Fruit fly (Drosophila melanogaster) whole organism, adult: ENCODE results near the gene CG8578.
"Not testable (repeated sequence)": the region's sequence is repeated elsewhere in the genome, so short reads cannot be mapped to it uniquely, and the experiment has no call there.

Source experiments
- CG12768 ChIP-seq: fragments of 200-800 bp; sonication (Bioruptor generic); optimal IDR thresholded peaks from 2 replicates; lab custom pipeline; 2017; ENCODE audit warnings: missing biosample characterization, missing genetic modification characterization, mild to moderate bottlenecking, moderate library complexity, missing genetic modification reagents
- CG1620 ChIP-seq: fragments of 200-800 bp; sonication (Bioruptor generic); optimal IDR thresholded peaks from 2 replicates; lab custom pipeline; 2016; ENCODE audit warnings: missing biosample characterization, missing genetic modification characterization
- CG33017 ChIP-seq: fragments of 200-800 bp; sonication (Bioruptor generic); optimal IDR thresholded peaks from 2 replicates; lab custom pipeline; 2018; ENCODE audit warnings: missing biosample characterization, mild to moderate bottlenecking, missing genetic modification characterization, moderate library complexity
- CG7045 ChIP-seq: fragments of 200-800 bp; sonication (Bioruptor generic); optimal IDR thresholded peaks from 2 replicates; lab custom pipeline; 2017; ENCODE audit warnings: missing biosample characterization, mild to moderate bottlenecking, missing genetic modification characterization
- CG7101 ChIP-seq: fragments of 200-800 bp; sonication (Bioruptor generic); optimal IDR thresholded peaks from 2 replicates; lab custom pipeline; 2018; ENCODE audit warnings: missing biosample characterization, mild to moderate bottlenecking, missing genetic modification characterization, moderate library complexity
- Hr96 ChIP-seq: fragments of 200-800 bp; sonication (Bioruptor generic); optimal IDR thresholded peaks from 2 replicates; lab custom pipeline; 2016; ENCODE audit warnings: missing biosample characterization, missing genetic modification characterization
- Mnt ChIP-seq: fragments of 200-800 bp; sonication (Bioruptor generic); optimal IDR thresholded peaks from 2 replicates; lab custom pipeline; 2016; ENCODE audit warnings: missing biosample characterization, mild to moderate bottlenecking, missing genetic modification characterization
- bab1 ChIP-seq: fragments of 200-800 bp; sonication (Bioruptor generic); optimal IDR thresholded peaks from 3 replicates; lab custom pipeline; 2019; ENCODE audit warnings: missing biosample characterization, mild to moderate bottlenecking, missing genetic modification characterization, moderate library complexity
- cic ChIP-seq: fragments of 200-800 bp; sonication (Bioruptor generic); optimal IDR thresholded peaks from 2 replicates; lab custom pipeline; 2017; ENCODE audit warnings: missing biosample characterization, mild to moderate bottlenecking, missing genetic modification characterization, moderate library complexity
- cnc ChIP-seq, 2 experiments: fragments of >200 bp; optimal IDR thresholded peaks; 2 replicates each; lab custom pipeline; 2017
- kay ChIP-seq: fragments of 200-800 bp; sonication (Bioruptor generic); peaks from one replicate; lab custom pipeline; 2016; ENCODE audit warnings: missing biosample characterization, missing genetic modification characterization, borderline replicate concordance
- pad ChIP-seq: fragments of 200-800 bp; sonication (Bioruptor generic); optimal IDR thresholded peaks from 3 replicates; lab custom pipeline; 2017; ENCODE audit warnings: missing biosample characterization, missing genetic modification characterization, mild to moderate bottlenecking, moderate library complexity, missing genetic modification reagents
- toe ChIP-seq: fragments of 200-800 bp; sonication (Bioruptor generic); optimal IDR thresholded peaks from 2 replicates; lab custom pipeline; 2016; ENCODE audit warnings: missing biosample characterization, missing genetic modification characterization

- TF ChIP-seq Hr96; Mnt; kay (GFP tag; lab: Kevin White, UChicago); CG12768 (GFP tag; lab: Kevin White, UChicago); cnc (optimal IDR thresholded peaks at IDR 0.05; lab: Kevin White, UChicago); bab1 (GFP tag; lab: Kevin White, UChicago); CG7045 (GFP tag; lab: Kevin White, UChicago); pad; CG7101 (tag; lab: Kevin White, UChicago); cic (GFP tag; lab: Kevin White, UChicago); CG1620 (GFP tag; lab: Kevin White, UChicago); CG33017 (tag; lab: Kevin White, UChicago): not testable (repeated sequence)
- peak; percentile 34 for TF ChIP-seq toe (GFP tag; lab: Kevin White, UChicago)
Observed at dm6 chrX:15795951-15796443, 48.3 kb upstream of the CG8578 start, which contains the start of gene sordd1.
